Worm (Caenorhabditis elegans): ENCODE data around the gene sdz-32.
A peak's percentile ranks its signal among the peaks of the same experiment; 100 is the strongest.

sdz-32 gene

ce11 chrII:3502520-3503323, 28.9 kb downstream of the sdz-32 start, which contains the start of the genes col-71 and Y49F6B.2 (continued):
- TF ChIP-seq pqm-1 (tag; optimal IDR thresholded peaks at IDR 0.05) (no peak), ceh-18 (tag; optimal IDR thresholded peaks at IDR 0.05) (peak; percentile 55), nfya-1 (tag; optimal IDR thresholded peaks at IDR 0.05) (peak; percentile 32), dve-1 (tag; optimal IDR thresholded peaks at IDR 0.05) (no peak), unc-55 (GFP tag; optimal IDR thresholded peaks at IDR 0.05) (no peak), ceh-6 (GFP tag; optimal IDR thresholded peaks at IDR 0.05) (no peak), ceh-2 (tag; optimal IDR thresholded peaks at IDR 0.05) (peak; percentile 86), ets-4 (tag; optimal IDR thresholded peaks at IDR 0.05) (peak; percentile 88), ahr-1 (tag; optimal IDR thresholded peaks at IDR 0.05) (peak; percentile 58), pag-3 (tag; optimal IDR thresholded peaks at IDR 0.05; ENCODE audit: borderline replicate concordance) (no peak), hlh-6 (tag; optimal IDR thresholded peaks at IDR 0.05) (no peak), ceh-30 (tag; optimal IDR thresholded peaks at IDR 0.05) (peak; percentile 53), ama-1 (optimal IDR thresholded peaks at IDR 0.05) (no peak), fkh-10 (GFP tag; optimal IDR thresholded peaks at IDR 0.05) (no peak), hlh-15 (tag; optimal IDR thresholded peaks at IDR 0.05) (peak; percentile 1), lim-6 (tag; optimal IDR thresholded peaks at IDR 0.05) (peak; percentile 63), T23F11.4 (GFP tag; optimal IDR thresholded peaks at IDR 0.05) (no peak), odd-2 (tag; optimal IDR thresholded peaks at IDR 0.05) (no peak)

ce11 chrII:3504717-3505116, 30.9 kb downstream of the sdz-32 start, which contains the start of gene cyh-1:
TSS of gene cyh-1 (plus strand) at chrII:3505017.
- no peak for TF ChIP-seq che-1 (tag; optimal IDR thresholded peaks at IDR 0.05)
- TF ChIP-seq lim-6 (tag; optimal IDR thresholded peaks at IDR 0.05) = no peak
- TF ChIP-seq pha-4 (tag; optimal IDR thresholded peaks at IDR 0.05) = no peak
- TF ChIP-seq unc-55 (GFP tag; optimal IDR thresholded peaks at IDR 0.05) = no peak
- no peak for TF ChIP-seq npax-4 (tag; optimal IDR thresholded peaks at IDR 0.05)
- TF ChIP-seq ceh-48 (tag; optimal IDR thresholded peaks at IDR 0.05) = no peak
- no peak for TF ChIP-seq syd-9 (tag; optimal IDR thresholded peaks at IDR 0.05)
- no peak for TF ChIP-seq hlh-30 (tag; optimal IDR thresholded peaks at IDR 0.05; ENCODE audit: insufficient read depth)
- no peak for TF ChIP-seq zip-5 (tag; optimal IDR thresholded peaks at IDR 0.05)
- no peak for TF ChIP-seq nhr-232 (tag; optimal IDR thresholded peaks at IDR 0.05)
- TF ChIP-seq ceh-18 (tag; optimal IDR thresholded peaks at IDR 0.05) = no peak
- TF ChIP-seq pha-2 (tag; optimal IDR thresholded peaks at IDR 0.05) = no peak
- no peak for TF ChIP-seq T23F11.4 (GFP tag; optimal IDR thresholded peaks at IDR 0.05)

- TF ChIP-seq ceh-22 (tag; optimal IDR thresholded peaks at IDR 0.05) (no peak), K02D7.2 (tag; optimal IDR thresholded peaks at IDR 0.05) (no peak), npax-4 (tag; optimal IDR thresholded peaks at IDR 0.05) (no peak), hlh-6 (tag; optimal IDR thresholded peaks at IDR 0.05) (no peak), pag-3 (tag; optimal IDR thresholded peaks at IDR 0.05; ENCODE audit: borderline replicate concordance) (no peak), nhr-232 (tag; optimal IDR thresholded peaks at IDR 0.05) (no peak), ceh-18 (tag; optimal IDR thresholded peaks at IDR 0.05) (no peak), hlh-15 (tag; optimal IDR thresholded peaks at IDR 0.05) (no peak), ceh-14 (tag; optimal IDR thresholded peaks at IDR 0.05) (no peak), unc-3 (GFP tag; conservative IDR thresholded peaks at IDR 0.05) (no peak), unc-3 (tag; optimal IDR thresholded peaks at IDR 0.05) (no peak)
These were observed 38.4 kb downstream of the sdz-32 start, which contains the start of gene Y49F6B.19 for ce11 chrII:3512240-3512639. TSS of gene Y49F6B.19 (minus strand) at chrII:3512340.

ce11 chrII:3514631-3515030, 40.8 kb downstream of the sdz-32 start, which contains the start of gene srz-5:
TSS of gene srz-5 (minus strand) at chrII:3514731.
- no peak for TF ChIP-seq C38D4.7 (GFP tag; optimal IDR thresholded peaks at IDR 0.05)
- no peak for TF ChIP-seq dve-1 (tag; optimal IDR thresholded peaks at IDR 0.05)
- no peak for TF ChIP-seq pat-9 (tag; optimal IDR thresholded peaks at IDR 0.05)
- TF ChIP-seq eyg-1 (tag; optimal IDR thresholded peaks at IDR 0.05) = no peak
- no peak for TF ChIP-seq ceh-31 (tag; optimal IDR thresholded peaks at IDR 0.05)
- no peak for TF ChIP-seq ceh-18 (tag; optimal IDR thresholded peaks at IDR 0.05)
- no peak for TF ChIP-seq fax-1 (tag; optimal IDR thresholded peaks at IDR 0.05)
- TF ChIP-seq pag-3 (tag; optimal IDR thresholded peaks at IDR 0.05; ENCODE audit: borderline replicate concordance) = no peak
